Worm (Caenorhabditis elegans) whole organism, midembryonic: ENCODE measurements around the gene R151.1.

ENCODE experiments used
- klf-2 ChIP-seq: fragments of 200-800 bp; sonication (Bioruptor generic); conservative IDR thresholded peaks from 2 replicates; pipeline ENCODE4 v1.3.6; 2022; ENCODE audit warnings: missing genetic modification reagents, missing genetic modification characterization, missing compliant biosample characterization
- med-1 ChIP-seq: sonication (generic microtip); optimal IDR thresholded peaks from 2 replicates; lab custom pipeline; 2017; ENCODE audit warnings: missing genetic modification characterization, mild to moderate bottlenecking, missing compliant biosample characterization, antibody characterized with exemption, missing genetic modification reagents; ENCODE audit not compliant: insufficient read depth
- tab-1 ChIP-seq: fragments of 200-800 bp; sonication (Bioruptor generic); IDR thresholded peaks from 2 replicates; pipeline ENCODE4 v1.3.6; 2022; ENCODE audit warnings: missing genetic modification characterization, missing compliant biosample characterization

ce11 chrIII:7198838-7199237 is 17.5 kb upstream of the R151.1 start, which contains the start of gene pfd-5:
- TF ChIP-seq med-1 (GFP tag; lab: Kevin White, UChicago) (no peak), tab-1 (no peak), klf-2 (GFP tag; lab: Robert Waterston, UW) (peak; percentile 71; the same call in 1 of the 2 replicates)
